Fruit fly (Drosophila melanogaster): ENCODE data around the gene COX7AL.

dm6 chr3R:8306188-8306926, 37.1 kb upstream of the COX7AL start:
- TF ChIP-seq Dll (optimal IDR thresholded peaks at IDR 0.05) = no peak
- TF ChIP-seq CG8478 (optimal IDR thresholded peaks at IDR 0.05) = no peak
- no peak for TF ChIP-seq pan (optimal IDR thresholded peaks at IDR 0.05)
- no peak for TF ChIP-seq usp (GFP tag; optimal IDR thresholded peaks at IDR 0.05)
- no peak for TF ChIP-seq EcR (GFP tag; optimal IDR thresholded peaks at IDR 0.05)

All from whole organism.